Fruit fly (Drosophila melanogaster): ENCODE data around the gene Suv3.

The Suv3 gene

dm6 chr3R:4341177-4341576 is 29.8 kb downstream of the Suv3 start:
- no peak for TF ChIP-seq achi (GFP tag; optimal IDR thresholded peaks at IDR 0.05)
- TF ChIP-seq CG32006 (GFP tag; optimal IDR thresholded peaks at IDR 0.05), result no peak
- no peak for TF ChIP-seq Eip93F (GFP tag; optimal IDR thresholded peaks at IDR 0.05)
- TF ChIP-seq CG11294 (GFP tag; IDR thresholded peaks at IDR 0.05), result no peak
- TF ChIP-seq Eip75B (GFP tag; optimal IDR thresholded peaks at IDR 0.05), result no peak
- no peak for TF ChIP-seq CG11902 (GFP tag; optimal IDR thresholded peaks at IDR 0.05)
- TF ChIP-seq eg (GFP tag; IDR thresholded peaks at IDR 0.05), result no peak
- no peak for TF ChIP-seq Lpt (GFP tag; optimal IDR thresholded peaks at IDR 0.05)

- no peak for TF ChIP-seq CG6276 (GFP tag; optimal IDR thresholded peaks at IDR 0.05)
- no peak for TF ChIP-seq Smox (GFP tag; optimal IDR thresholded peaks at IDR 0.05)
- TF ChIP-seq Eip93F (GFP tag; optimal IDR thresholded peaks at IDR 0.05), result no peak
- no peak for TF ChIP-seq CG1621 (tag; optimal IDR thresholded peaks at IDR 0.05)
- TF ChIP-seq esn (GFP tag; optimal IDR thresholded peaks at IDR 0.05), result no peak
- no peak for TF ChIP-seq Sox14 (GFP tag; optimal IDR thresholded peaks at IDR 0.05)
- no peak for TF ChIP-seq OdsH (GFP tag; optimal IDR thresholded peaks at IDR 0.05)
- no peak for TF ChIP-seq CG9139 (GFP tag; optimal IDR thresholded peaks at IDR 0.05)
- no peak for TF ChIP-seq CG4318 (GFP tag; optimal IDR thresholded peaks at IDR 0.05)
- TF ChIP-seq net (GFP tag; optimal IDR thresholded peaks at IDR 0.05), result no peak
- no peak for TF ChIP-seq topi (GFP tag; optimal IDR thresholded peaks at IDR 0.05)
- no peak for TF ChIP-seq Eip75B (GFP tag; optimal IDR thresholded peaks at IDR 0.05)
- TF ChIP-seq eg (GFP tag; IDR thresholded peaks at IDR 0.05), result no peak
Observed at dm6 chr3R:4346636-4347035, 35.3 kb downstream of the Suv3 start, which contains the start of gene hkb. Gene hkb (minus strand): TSS chr3R:4346646.

dm6 chr3R:4348197-4348814 is 37.0 kb downstream of the Suv3 start:
- TF ChIP-seq dac (GFP tag; optimal IDR thresholded peaks at IDR 0.05) (no peak), CG6792 (GFP tag; optimal IDR thresholded peaks at IDR 0.05) (no peak), fd85E (GFP tag; optimal IDR thresholded peaks at IDR 0.05) (no peak), net (GFP tag; optimal IDR thresholded peaks at IDR 0.05) (no peak), CG3919 (GFP tag; optimal IDR thresholded peaks at IDR 0.05) (no peak), CG6854 (GFP tag; optimal IDR thresholded peaks at IDR 0.05) (no peak), Lpt (GFP tag; optimal IDR thresholded peaks at IDR 0.05) (no peak)

- TF ChIP-seq CG11294 (GFP tag; IDR thresholded peaks at IDR 0.05) (no peak), Ets96B (tag; optimal IDR thresholded peaks at IDR 0.05) (no peak), Sox15 (GFP tag; optimal IDR thresholded peaks at IDR 0.05) (no peak), CG15336 (GFP tag; IDR thresholded peaks at IDR 0.05) (no peak), esn (GFP tag; optimal IDR thresholded peaks at IDR 0.05) (no peak), Smox (GFP tag; optimal IDR thresholded peaks at IDR 0.05) (no peak), CG32006 (GFP tag; optimal IDR thresholded peaks at IDR 0.05) (no peak), Blimp-1 (GFP tag; optimal IDR thresholded peaks at IDR 0.05) (no peak), pdm3 (GFP tag; optimal IDR thresholded peaks at IDR 0.05) (no peak), CG11762 (GFP tag; optimal IDR thresholded peaks at IDR 0.05; ENCODE audit: insufficient read depth) (no peak), CG6854 (GFP tag; optimal IDR thresholded peaks at IDR 0.05) (no peak), CG6276 (GFP tag; optimal IDR thresholded peaks at IDR 0.05) (no peak), CG7368 (GFP tag; optimal IDR thresholded peaks at IDR 0.05) (no peak)
Observed at dm6 chr3R:4350199-4350598, 38.8 kb downstream of the Suv3 start.

dm6 chr3R:4353569-4353968 is 42.2 kb downstream of the Suv3 start:
- TF ChIP-seq CG4318 (GFP tag; optimal IDR thresholded peaks at IDR 0.05) (no peak), Met (GFP tag; optimal IDR thresholded peaks at IDR 0.05) (no peak), Ets21C (GFP tag; optimal IDR thresholded peaks at IDR 0.05) (no peak), Hr4 (GFP tag; optimal IDR thresholded peaks at IDR 0.05) (no peak), Eip93F (GFP tag; optimal IDR thresholded peaks at IDR 0.05) (no peak), Blimp-1 (GFP tag; optimal IDR thresholded peaks at IDR 0.05) (no peak), CG8319 (GFP tag; optimal IDR thresholded peaks at IDR 0.05) (no peak), CG3919 (GFP tag; optimal IDR thresholded peaks at IDR 0.05) (no peak), cyc (GFP tag; optimal IDR thresholded peaks at IDR 0.05) (no peak), CG9139 (GFP tag; optimal IDR thresholded peaks at IDR 0.05) (no peak), CG8119 (GFP tag; IDR thresholded peaks at IDR 0.05) (no peak), pdm3 (GFP tag; optimal IDR thresholded peaks at IDR 0.05) (no peak), CG10631 (GFP tag; optimal IDR thresholded peaks at IDR 0.05) (no peak)

All from whole organism, prepupa.